Worm (Caenorhabditis elegans) whole organism, late embryonic: Measurements from ENCODE around the gene H20E11.3.

Experiments used
- F13H6.1 ChIP-seq: sonication (generic microtip); optimal IDR thresholded peaks from 2 replicates; lab custom pipeline; 2016; ENCODE audit warnings: missing genetic modification characterization, missing compliant biosample characterization
- T23F11.4 ChIP-seq: fragments of 200-800 bp; sonication (Bioruptor generic); optimal IDR thresholded peaks from 2 replicates; lab custom pipeline; 2018; ENCODE audit warnings: mild to moderate bottlenecking, missing genetic modification characterization, missing compliant biosample characterization
- ahr-1 ChIP-seq: sonication (generic microtip); optimal IDR thresholded peaks from 2 replicates; lab custom pipeline; 2016; ENCODE audit warnings: missing genetic modification characterization, missing compliant biosample characterization
- ama-1 ChIP-seq: fragments of 150-350 bp; optimal IDR thresholded peaks from 2 replicates; lab custom pipeline; 2014
- ceh-19 ChIP-seq: fragments of 200-800 bp; sonication (Bioruptor generic); optimal IDR thresholded peaks from 2 replicates; lab custom pipeline; 2018; ENCODE audit warnings: mild to moderate bottlenecking, missing genetic modification characterization, missing compliant biosample characterization
- ceh-24 ChIP-seq: sonication (generic microtip); optimal IDR thresholded peaks from 2 replicates; lab custom pipeline; 2016; ENCODE audit warnings: mild to moderate bottlenecking, missing genetic modification characterization, missing compliant biosample characterization
- ceh-30 ChIP-seq: fragments of 150-350 bp; optimal IDR thresholded peaks from 2 replicates; lab custom pipeline; 2014; ENCODE audit warnings: missing biosample characterization, missing genetic modification characterization
- ceh-48 ChIP-seq: sonication (generic microtip); optimal IDR thresholded peaks from 2 replicates; lab custom pipeline; 2016; ENCODE audit warnings: missing genetic modification characterization, inconsistent platforms, missing compliant biosample characterization
- ceh-6 ChIP-seq: fragments of 200-800 bp; sonication (Bioruptor generic); optimal IDR thresholded peaks from 2 replicates; lab custom pipeline; 2018; ENCODE audit warnings: mild to moderate bottlenecking, missing genetic modification characterization, missing compliant biosample characterization
- che-1 ChIP-seq: sonication (generic microtip); optimal IDR thresholded peaks from 2 replicates; lab custom pipeline; 2016; ENCODE audit warnings: mild to moderate bottlenecking, missing genetic modification characterization, missing compliant biosample characterization
- dmd-4 ChIP-seq: sonication (generic microtip); optimal IDR thresholded peaks from 2 replicates; lab custom pipeline; 2016; ENCODE audit warnings: borderline replicate concordance, missing genetic modification characterization, missing compliant biosample characterization
- dve-1 ChIP-seq: sonication (generic microtip); optimal IDR thresholded peaks from 2 replicates; lab custom pipeline; 2017; ENCODE audit warnings: antibody characterized with exemption, mild to moderate bottlenecking, missing genetic modification characterization, missing compliant biosample characterization
- elt-2 ChIP-seq: sonication (generic microtip); optimal IDR thresholded peaks from 2 replicates; lab custom pipeline; 2016; ENCODE audit warnings: missing genetic modification reagents, missing genetic modification characterization, missing compliant biosample characterization
- elt-4 ChIP-seq: sonication (generic microtip); optimal IDR thresholded peaks from 2 replicates; lab custom pipeline; 2016; ENCODE audit warnings: missing genetic modification characterization, missing compliant biosample characterization
- ets-4 ChIP-seq: sonication (generic microtip); optimal IDR thresholded peaks from 2 replicates; lab custom pipeline; 2016; ENCODE audit warnings: missing genetic modification characterization, missing compliant biosample characterization
- fax-1 ChIP-seq: sonication (generic microtip); optimal IDR thresholded peaks from 2 replicates; lab custom pipeline; 2016; ENCODE audit warnings: missing genotype, missing genetic modification characterization, missing compliant biosample characterization
- fkh-10 ChIP-seq: fragments of 150-350 bp; optimal IDR thresholded peaks from 2 replicates; lab custom pipeline; 2014; ENCODE audit warnings: missing biosample characterization, missing genetic modification reagents, missing genetic modification characterization
- hlh-13 ChIP-seq: fragments of 200-800 bp; sonication (Bioruptor generic); optimal IDR thresholded peaks from 2 replicates; lab custom pipeline; 2018; ENCODE audit warnings: mild to moderate bottlenecking, missing genetic modification characterization, missing compliant biosample characterization
- hlh-30 ChIP-seq: sonication (generic microtip); optimal IDR thresholded peaks from 2 replicates; lab custom pipeline; 2017; ENCODE audit warnings: antibody characterized with exemption, missing genetic modification characterization, missing compliant biosample characterization; ENCODE audit not compliant: insufficient read depth
- hlh-8 ChIP-seq: sonication (generic microtip); optimal IDR thresholded peaks from 2 replicates; lab custom pipeline; 2016; ENCODE audit warnings: missing genotype, missing genetic modification characterization, missing compliant biosample characterization
- lim-6 ChIP-seq: sonication (generic microtip); optimal IDR thresholded peaks from 2 replicates; lab custom pipeline; 2016; ENCODE audit warnings: missing genetic modification characterization, missing compliant biosample characterization
- lin-11 ChIP-seq: fragments of 200-800 bp; sonication (Bioruptor generic); optimal IDR thresholded peaks from 2 replicates; lab custom pipeline; 2018; ENCODE audit warnings: mild to moderate bottlenecking, missing genetic modification characterization, missing compliant biosample characterization
- nhr-11 ChIP-seq: fragments of 150-350 bp; optimal IDR thresholded peaks from 2 replicates; lab custom pipeline; 2014; ENCODE audit warnings: missing biosample characterization, missing genetic modification characterization
- npax-4 ChIP-seq: sonication (generic microtip); optimal IDR thresholded peaks from 2 replicates; lab custom pipeline; 2016; ENCODE audit warnings: missing genetic modification characterization, missing compliant biosample characterization
- odd-2 ChIP-seq: sonication (generic microtip); optimal IDR thresholded peaks from 2 replicates; lab custom pipeline; 2017; ENCODE audit warnings: antibody characterized with exemption, mild to moderate bottlenecking, missing genetic modification characterization, missing compliant biosample characterization
- pax-1 ChIP-seq: fragments of 150-350 bp; optimal IDR thresholded peaks from 2 replicates; lab custom pipeline; 2014; ENCODE audit warnings: missing biosample characterization, missing genetic modification characterization
- pha-4 ChIP-seq: fragments of 150-350 bp; optimal IDR thresholded peaks from 2 replicates; lab custom pipeline; 2018; ENCODE audit warnings: missing biosample characterization, missing genetic modification reagents, missing genetic modification characterization
- pqm-1 ChIP-seq: sonication (generic microtip); optimal IDR thresholded peaks from 2 replicates; lab custom pipeline; 2016; ENCODE audit warnings: missing genetic modification characterization, missing compliant biosample characterization
- pros-1 ChIP-seq: fragments of 150-350 bp; optimal IDR thresholded peaks from 2 replicates; lab custom pipeline; 2014; ENCODE audit warnings: missing biosample characterization, missing genetic modification reagents, missing genetic modification characterization
- sdc-2 ChIP-seq: sonication (generic microtip); optimal IDR thresholded peaks from 2 replicates; lab custom pipeline; 2016; ENCODE audit warnings: missing genotype, missing genetic modification characterization, missing compliant biosample characterization
- sox-2 ChIP-seq: fragments of 200-800 bp; sonication (Bioruptor generic); IDR thresholded peaks from 2 replicates; pipeline ENCODE4 v1.3.6; 2022; ENCODE audit warnings: missing genetic modification reagents, missing genetic modification characterization, missing compliant biosample characterization
- sox-4 ChIP-seq: sonication (generic microtip); optimal IDR thresholded peaks from 2 replicates; lab custom pipeline; 2017; ENCODE audit warnings: mild to moderate bottlenecking, missing genetic modification characterization, inconsistent platforms, missing compliant biosample characterization
- tbx-2 ChIP-seq: sonication (generic microtip); optimal IDR thresholded peaks from 2 replicates; lab custom pipeline; 2016; ENCODE audit warnings: missing genetic modification characterization, missing compliant biosample characterization
- unc-3 ChIP-seq, 2 experiments: fragments of 200-800 bp in 1 of 2; sonication (Bioruptor generic) in 1 of 2; sonication (generic microtip) in 1 of 2; conservative IDR thresholded peaks in 1 of 2; optimal IDR thresholded peaks in 1 of 2; 2 replicates each; pipeline versions ENCODE4 v1.3.6 to Lab custom; 2016 to 2022; ENCODE audit warnings: missing compliant biosample characterization in 2 of 2, missing genetic modification characterization in 2 of 2, missing genetic modification reagents in 1 of 2
- unc-86 ChIP-seq: sonication (generic microtip); optimal IDR thresholded peaks from 2 replicates; lab custom pipeline; 2016; ENCODE audit warnings: missing genetic modification characterization, missing compliant biosample characterization
- zip-5 ChIP-seq: sonication (generic microtip); optimal IDR thresholded peaks from 2 replicates; lab custom pipeline; 2016; ENCODE audit warnings: missing genetic modification characterization, missing compliant biosample characterization
- ztf-16 ChIP-seq: sonication (generic microtip); optimal IDR thresholded peaks from 2 replicates; lab custom pipeline; 2017; ENCODE audit warnings: missing genetic modification characterization, missing compliant biosample characterization

Gene H20E11.3

ce11 chrIV:6811808-6812207 is 12.8 kb upstream of the H20E11.3 start, which contains the start of gene ceh-48:
Gene ceh-48, plus strand, starts transcription at chrIV:6812108.
- TF ChIP-seq ztf-16 (tag; lab: Kevin White, UChicago) (no peak), F13H6.1 (no peak), unc-86 (no peak), pha-4 (tag; lab: Kevin White, UChicago) (no peak), lin-11 (tag; lab: Kevin White, UChicago) (no peak), elt-4 (tag; lab: Kevin White, UChicago) (no peak), sox-2 (GFP tag; lab: Robert Waterston, UW) (no peak), sox-4 (tag; lab: Kevin White, UChicago) (no peak), che-1 (tag; lab: Kevin White, UChicago) (no peak), lim-6 (tag; lab: Kevin White, UChicago) (no peak), ets-4 (tag; lab: Kevin White, UChicago) (no peak)

- TF ChIP-seq hlh-30 (tag; lab: Kevin White, UChicago): no peak
- TF ChIP-seq npax-4: no peak
- no peak for TF ChIP-seq ztf-16 (tag; lab: Kevin White, UChicago)
- no peak for TF ChIP-seq tbx-2
- TF ChIP-seq T23F11.4: no peak
- no peak for TF ChIP-seq ceh-19
- TF ChIP-seq ahr-1 (tag; lab: Kevin White, UChicago): no peak
- TF ChIP-seq nhr-11 (tag; lab: Kevin White, UChicago): no peak
- TF ChIP-seq hlh-8 (tag; lab: Kevin White, UChicago): no peak
- TF ChIP-seq pqm-1: no peak
- no peak for TF ChIP-seq pros-1 (tag; lab: Kevin White, UChicago)
- TF ChIP-seq dmd-4 (tag; lab: Kevin White, UChicago): no peak
- TF ChIP-seq lin-11 (tag; lab: Kevin White, UChicago): no peak
- TF ChIP-seq pax-1: no peak
- no peak for TF ChIP-seq fkh-10 (GFP tag; lab: Kevin White, UChicago)
Observed at ce11 chrIV:6817554-6817953, 7.1 kb upstream of the H20E11.3 start, which contains the start of gene C17H12.5. Gene C17H12.5, minus strand, starts transcription at chrIV:6817654.

DNA sequence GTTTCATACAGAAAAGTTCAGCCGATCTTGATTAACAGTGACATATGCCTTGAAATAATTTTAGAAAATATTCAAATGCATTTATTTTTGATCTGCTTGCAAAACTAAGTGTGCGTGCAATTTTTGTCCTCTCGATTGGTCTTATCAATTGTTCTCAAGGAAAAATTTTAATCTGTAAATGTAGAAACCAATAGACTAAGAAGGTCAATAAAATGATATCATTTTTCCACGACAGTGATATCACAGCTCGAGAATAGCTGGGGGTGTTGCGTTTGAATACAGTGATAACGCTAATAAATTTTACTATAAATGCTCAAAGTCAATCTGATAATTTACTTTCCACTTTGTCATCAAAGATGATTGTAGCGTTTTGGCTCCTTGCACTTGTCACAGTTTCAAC is 6.2 kb upstream of the H20E11.3 start, which contains the start of gene C17H12.8:
TSS of gene C17H12.8 (plus strand) at position 335 of the 400 bp plus-strand sequence.
- TF ChIP-seq hlh-8 (tag; lab: Kevin White, UChicago): no peak
- TF ChIP-seq ets-4 (tag; lab: Kevin White, UChicago): no peak
- peak; percentile 76 for TF ChIP-seq elt-2 (tag; lab: Kevin White, UChicago)

- TF ChIP-seq zip-5 (tag; lab: Kevin White, UChicago): no peak
- TF ChIP-seq hlh-13: no peak
- no peak for TF ChIP-seq che-1 (tag; lab: Kevin White, UChicago)
- TF ChIP-seq odd-2: no peak
- no peak for TF ChIP-seq sdc-2
- TF ChIP-seq F13H6.1: no peak
- no peak for TF ChIP-seq pros-1 (tag; lab: Kevin White, UChicago)
- TF ChIP-seq pha-4 (tag; lab: Kevin White, UChicago): no peak
- TF ChIP-seq ceh-6 (GFP tag; lab: Kevin White, UChicago): no peak
- TF ChIP-seq unc-3 (GFP tag; conservative IDR thresholded peaks at IDR 0.05; lab: Robert Waterston, UW): no peak
- no peak for TF ChIP-seq unc-3 (tag; optimal IDR thresholded peaks at IDR 0.05; lab: Kevin White, UChicago)
- no peak for TF ChIP-seq lin-11 (tag; lab: Kevin White, UChicago)
- no peak for TF ChIP-seq ceh-48 (tag; lab: Kevin White, UChicago)
- no peak for TF ChIP-seq fax-1 (tag; lab: Kevin White, UChicago)
- no peak for TF ChIP-seq hlh-8 (tag; lab: Kevin White, UChicago)
Observed at ce11 chrIV:6821709-6822108, 2.9 kb upstream of the H20E11.3 start.

DNA sequence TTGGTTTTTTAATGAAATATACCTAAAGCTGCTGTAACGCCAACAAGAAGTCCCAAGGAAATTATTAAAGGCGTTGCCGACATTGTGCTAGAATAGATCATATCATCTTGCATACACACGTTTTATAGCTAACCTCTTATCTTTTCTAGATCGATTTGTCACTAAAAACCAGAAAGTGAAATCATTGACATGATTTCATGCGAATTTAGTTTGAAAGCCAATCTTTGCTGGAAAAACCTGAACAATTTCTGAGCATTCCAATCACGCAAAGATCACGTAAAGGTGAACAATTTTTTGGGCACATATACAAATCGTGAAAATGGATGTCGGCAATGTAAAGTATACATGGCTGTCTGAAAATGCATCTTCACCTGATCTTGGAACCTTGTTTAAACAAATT is 2.2 kb upstream of the H20E11.3 start, which contains the start of gene C17H12.6:
TSS of gene C17H12.6 (minus strand) at position 101 of the 400 bp plus-strand sequence.
- TF ChIP-seq ceh-24 (tag; lab: Kevin White, UChicago): no peak
- no peak for TF ChIP-seq elt-4 (tag; lab: Kevin White, UChicago)
- no peak for TF ChIP-seq T23F11.4
- no peak for TF ChIP-seq unc-3 (GFP tag; conservative IDR thresholded peaks at IDR 0.05; lab: Robert Waterston, UW)
- TF ChIP-seq unc-3 (tag; optimal IDR thresholded peaks at IDR 0.05; lab: Kevin White, UChicago): no peak
- TF ChIP-seq ahr-1 (tag; lab: Kevin White, UChicago): no peak
- no peak for TF ChIP-seq dve-1 (tag; lab: Kevin White, UChicago)
- TF ChIP-seq fkh-10 (GFP tag; lab: Kevin White, UChicago): no peak
- no peak for TF ChIP-seq tbx-2
- TF ChIP-seq pax-1: no peak
- TF ChIP-seq zip-5 (tag; lab: Kevin White, UChicago): no peak
- no peak for TF ChIP-seq ceh-30 (tag; lab: Kevin White, UChicago)
- no peak for TF ChIP-seq ama-1 (lab: Kevin White, UChicago)
- TF ChIP-seq hlh-13: no peak
- TF ChIP-seq pha-4 (tag; lab: Kevin White, UChicago): no peak
